Worm (Caenorhabditis elegans) whole organism, mixed stage, embryonic: Measurements from ENCODE around the gene algn-3.

Source experiments
- M03D4.4 ChIP-seq: sonication (generic microtip); optimal IDR thresholded peaks from 2 replicates; lab custom pipeline; 2017; ENCODE audit warnings: mild to moderate bottlenecking, missing genetic modification characterization, missing compliant biosample characterization
- bed-3 ChIP-seq: fragments of 200-800 bp; sonication (Bioruptor generic); optimal IDR thresholded peaks from 3 replicates; lab custom pipeline; 2018; ENCODE audit warnings: mild to moderate bottlenecking, missing genetic modification characterization, moderate library complexity, missing compliant biosample characterization
- blmp-1 ChIP-seq: fragments of 150-350 bp; optimal IDR thresholded peaks from 2 replicates; lab custom pipeline; 2014; ENCODE audit warnings: missing biosample characterization, missing genetic modification characterization
- ceh-39 ChIP-seq: fragments of 150-350 bp; optimal IDR thresholded peaks from 2 replicates; lab custom pipeline; 2014; ENCODE audit warnings: missing biosample characterization, missing genetic modification characterization
- ceh-43 ChIP-seq: fragments of 200-800 bp; sonication (Bioruptor generic); optimal IDR thresholded peaks from 2 replicates; lab custom pipeline; 2018; ENCODE audit warnings: mild to moderate bottlenecking, missing genetic modification characterization, moderate library complexity, missing compliant biosample characterization
- ceh-83 ChIP-seq: fragments of 200-800 bp; sonication (Bioruptor generic); optimal IDR thresholded peaks from 2 replicates; lab custom pipeline; 2018; ENCODE audit warnings: mild to moderate bottlenecking, missing genetic modification characterization, missing compliant biosample characterization
- ces-1 ChIP-seq: fragments of 150-350 bp; optimal IDR thresholded peaks from 2 replicates; lab custom pipeline; 2014; ENCODE audit warnings: missing biosample characterization, missing genetic modification reagents, missing genetic modification characterization
- cnd-1 ChIP-seq: fragments of 200-800 bp; sonication (Bioruptor generic); optimal IDR thresholded peaks from 2 replicates; lab custom pipeline; 2018; ENCODE audit warnings: mild to moderate bottlenecking, missing genetic modification characterization, missing compliant biosample characterization
- elt-1 ChIP-seq: sonication (generic microtip); optimal IDR thresholded peaks from 2 replicates; lab custom pipeline; 2017; ENCODE audit warnings: missing genetic modification characterization, mild to moderate bottlenecking, missing compliant biosample characterization, antibody characterized with exemption, moderate library complexity, borderline replicate concordance; ENCODE audit not compliant: insufficient read depth
- flh-1 ChIP-seq: fragments of 200-800 bp; sonication (Bioruptor generic); optimal IDR thresholded peaks from 2 replicates; lab custom pipeline; 2018; ENCODE audit warnings: mild to moderate bottlenecking, missing genetic modification characterization, moderate library complexity, missing compliant biosample characterization
- ham-2 ChIP-seq: fragments of 200-800 bp; sonication (Bioruptor generic); optimal IDR thresholded peaks from 2 replicates; lab custom pipeline; 2018; ENCODE audit warnings: mild to moderate bottlenecking, missing genetic modification characterization, missing compliant biosample characterization
- hlh-1 ChIP-seq: fragments of 150-350 bp; optimal IDR thresholded peaks from 2 replicates; lab custom pipeline; 2014; ENCODE audit warnings: missing biosample characterization, missing genetic modification reagents, missing genetic modification characterization
- lin-13 ChIP-seq: fragments of 150-350 bp; optimal IDR thresholded peaks from 2 replicates; lab custom pipeline; 2014; ENCODE audit warnings: missing biosample characterization, missing genetic modification characterization
- lin-32 ChIP-seq: fragments of 200-800 bp; sonication (Bioruptor generic); optimal IDR thresholded peaks from 2 replicates; lab custom pipeline; 2018; ENCODE audit warnings: mild to moderate bottlenecking, missing genetic modification characterization, missing compliant biosample characterization
- lsy-2 ChIP-seq: fragments of 150-350 bp; optimal IDR thresholded peaks from 2 replicates; lab custom pipeline; 2014; ENCODE audit warnings: missing biosample characterization, missing genetic modification characterization
- mep-1 ChIP-seq: fragments of 150-350 bp; optimal IDR thresholded peaks from 2 replicates; lab custom pipeline; 2017; ENCODE audit warnings: missing biosample characterization, missing genetic modification reagents, missing genetic modification characterization, inconsistent platforms
- mls-2 ChIP-seq: sonication (generic microtip); optimal IDR thresholded peaks from 2 replicates; lab custom pipeline; 2016; ENCODE audit warnings: mild to moderate bottlenecking, missing genetic modification characterization, moderate library complexity, missing compliant biosample characterization
- nhr-12 ChIP-seq: fragments of 150-350 bp; optimal IDR thresholded peaks from 2 replicates; lab custom pipeline; 2014; ENCODE audit warnings: missing biosample characterization, missing genetic modification characterization
- nhr-2 ChIP-seq: fragments of 150-350 bp; optimal IDR thresholded peaks from 2 replicates; lab custom pipeline; 2014; ENCODE audit warnings: missing biosample characterization, missing genetic modification characterization
- nhr-237 ChIP-seq: fragments of 150-350 bp; optimal IDR thresholded peaks from 2 replicates; lab custom pipeline; 2014; ENCODE audit warnings: missing biosample characterization, missing genetic modification characterization
- nhr-28 ChIP-seq: fragments of 150-350 bp; optimal IDR thresholded peaks from 2 replicates; lab custom pipeline; 2014; ENCODE audit warnings: missing biosample characterization, missing genetic modification characterization
- nhr-76 ChIP-seq: sonication (generic microtip); optimal IDR thresholded peaks from 2 replicates; lab custom pipeline; 2017; ENCODE audit warnings: missing biosample characterization, missing genetic modification characterization
- pha-4 ChIP-seq: fragments of 150-350 bp; optimal IDR thresholded peaks from 2 replicates; lab custom pipeline; 2018; ENCODE audit warnings: missing biosample characterization, missing genetic modification reagents, missing genetic modification characterization
- sem-2 ChIP-seq: fragments of 200-800 bp; sonication (Bioruptor generic); optimal IDR thresholded peaks from 2 replicates; lab custom pipeline; 2018; ENCODE audit warnings: mild to moderate bottlenecking, missing genetic modification characterization, missing compliant biosample characterization
- snpc-4 ChIP-seq: fragments of 150-350 bp; optimal IDR thresholded peaks from 2 replicates; lab custom pipeline; 2014; ENCODE audit warnings: missing biosample characterization, missing genetic modification characterization
- sptf-1 ChIP-seq: sonication (generic microtip); optimal IDR thresholded peaks from 2 replicates; lab custom pipeline; 2017; ENCODE audit warnings: mild to moderate bottlenecking, missing genetic modification characterization, moderate library complexity, missing compliant biosample characterization
- tbx-8 ChIP-seq: fragments of 200-800 bp; sonication (Bioruptor generic); optimal IDR thresholded peaks from 2 replicates; lab custom pipeline; 2018; ENCODE audit warnings: mild to moderate bottlenecking, missing genetic modification characterization, moderate library complexity, missing compliant biosample characterization
- unc-120 ChIP-seq: sonication (generic microtip); optimal IDR thresholded peaks from 2 replicates; lab custom pipeline; 2017; ENCODE audit warnings: missing genetic modification characterization, missing compliant biosample characterization; ENCODE audit not compliant: poor library complexity, severe bottlenecking
- unc-39 ChIP-seq: fragments of 150-350 bp; optimal IDR thresholded peaks from 2 replicates; lab custom pipeline; 2014; ENCODE audit warnings: missing biosample characterization, missing genetic modification characterization
- unc-62 ChIP-seq: fragments of 150-350 bp; optimal IDR thresholded peaks from 2 replicates; lab custom pipeline; 2014; ENCODE audit warnings: missing biosample characterization, missing genetic modification reagents, missing genetic modification characterization
- ztf-11 ChIP-seq: fragments of 150-350 bp; optimal IDR thresholded peaks from 2 replicates; lab custom pipeline; 2014; ENCODE audit warnings: missing biosample characterization, missing genetic modification characterization

Gene algn-3

DNA sequence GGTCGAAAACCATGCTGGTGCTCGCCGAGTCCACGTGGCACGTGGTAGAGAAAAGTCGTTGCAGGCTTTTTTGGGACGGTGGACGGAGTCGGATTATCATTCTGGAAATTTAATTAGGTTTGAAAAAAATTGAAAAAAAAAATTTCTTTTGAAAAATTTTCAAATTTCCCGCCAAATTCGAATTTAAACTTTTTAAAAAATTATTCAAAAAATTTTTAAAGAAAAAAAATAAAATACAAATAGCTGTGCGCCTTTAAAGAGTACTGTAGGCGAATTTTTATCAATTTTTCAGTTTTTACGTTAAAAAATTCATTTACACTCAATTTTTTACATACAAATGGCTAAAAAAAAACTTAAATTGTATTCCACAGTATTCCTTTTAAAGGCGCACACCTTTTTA, 5.8 kb downstream of the algn-3 start, which contains the start of gene K09E4.3:
Gene K09E4.3, minus strand, starts transcription at position 101 of the 400 bp plus-strand sequence.
- TF ChIP-seq elt-1 (no peak), flh-1 (GFP tag; lab: Kevin White, UChicago) (no peak), ceh-43 (GFP tag; lab: Kevin White, UChicago) (no peak), ztf-11 (tag; lab: Kevin White, UChicago) (no peak), pha-4 (no peak), lsy-2 (no peak), M03D4.4 (tag; lab: Kevin White, UChicago) (no peak), nhr-237 (tag; lab: Kevin White, UChicago) (no peak), snpc-4 (tag; lab: Kevin White, UChicago) (no peak), nhr-12 (tag; lab: Kevin White, UChicago) (no peak), unc-62 (no peak), ceh-83 (no peak), unc-120 (tag; lab: Kevin White, UChicago) (no peak), cnd-1 (tag; lab: Kevin White, UChicago) (no peak), mep-1 (tag; lab: Kevin White, UChicago) (no peak), tbx-8 (GFP tag; lab: Kevin White, UChicago) (no peak), nhr-28 (tag; lab: Kevin White, UChicago) (no peak)

DNA sequence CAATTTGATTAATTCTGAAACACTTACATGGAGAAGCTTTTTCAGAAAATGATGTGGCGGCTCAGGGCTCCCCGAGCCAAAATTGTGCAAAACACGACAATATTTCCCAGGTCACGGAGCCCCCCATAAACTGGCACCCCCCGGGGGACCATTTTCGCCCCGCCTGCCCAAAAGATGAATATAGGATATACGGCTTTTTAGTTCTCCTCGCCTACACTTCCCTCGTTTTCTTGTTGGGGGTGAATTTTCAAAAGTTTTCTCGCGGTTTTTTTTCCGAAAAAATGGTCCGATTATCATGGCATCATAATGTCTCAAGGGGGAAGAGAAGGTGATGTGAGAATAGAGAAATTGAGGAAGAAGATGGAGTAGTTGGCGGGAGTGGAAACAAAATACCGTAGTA, 10.6 kb downstream of the algn-3 start, which contains the start of gene K09E4.4:
Gene K09E4.4, minus strand, starts transcription at position 101 of the 400 bp plus-strand sequence.
- TF ChIP-seq sptf-1 (no peak), unc-62 (no peak), bed-3 (GFP tag; lab: Kevin White, UChicago) (no peak), hlh-1 (tag; lab: Kevin White, UChicago) (no peak), nhr-12 (tag; lab: Kevin White, UChicago) (no peak), ham-2 (GFP tag; lab: Kevin White, UChicago) (no peak)
- TF ChIP-seq, all 35 proteins: peak for 0

DNA sequence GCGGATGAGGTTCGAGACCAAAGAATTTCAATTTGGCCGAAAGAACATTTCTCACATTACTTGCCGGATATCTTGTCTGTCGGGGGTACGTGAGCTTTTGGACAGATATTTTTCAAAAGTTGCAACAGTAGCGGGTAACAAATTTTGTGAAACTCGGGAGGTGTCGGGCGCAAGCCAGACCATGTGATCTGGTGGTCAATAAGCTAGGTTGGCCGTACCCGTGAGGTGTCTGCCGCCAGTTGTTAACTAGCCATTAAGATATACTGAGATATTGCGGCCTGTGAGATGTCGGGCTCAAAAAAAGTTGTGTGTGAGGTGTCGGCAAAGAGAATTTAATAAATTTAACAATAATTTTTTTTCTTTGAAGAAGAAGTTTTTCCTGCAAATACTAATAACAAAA, 14.2 kb downstream of the algn-3 start:
- TF ChIP-seq ham-2 (GFP tag; lab: Kevin White, UChicago): no peak
- TF ChIP-seq elt-1: no peak
- TF ChIP-seq ztf-11 (tag; lab: Kevin White, UChicago): no peak
- TF ChIP-seq pha-4: no peak
- TF ChIP-seq lin-32 (GFP tag; lab: Kevin White, UChicago): no peak

DNA sequence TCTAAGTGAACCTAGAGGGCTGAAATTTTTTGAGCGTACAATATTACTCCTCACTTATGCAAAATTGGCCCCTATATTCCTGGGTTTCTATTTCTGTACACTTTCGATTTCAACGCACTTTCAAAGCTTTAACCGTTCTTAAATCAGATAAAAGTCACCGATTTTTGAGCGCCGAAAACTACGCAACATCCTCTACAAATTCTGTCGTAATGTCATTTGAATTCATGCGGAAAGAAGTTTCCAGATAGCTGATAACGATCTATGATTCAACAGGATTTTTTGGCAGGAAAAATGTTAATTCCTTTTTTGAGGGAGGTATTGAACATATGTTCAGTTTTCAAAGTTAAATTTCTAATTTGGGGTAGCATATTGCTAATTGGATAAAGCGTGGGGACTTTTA, 19.8 kb downstream of the algn-3 start:
- TF ChIP-seq cnd-1 (tag; lab: Kevin White, UChicago): no peak
- no peak for TF ChIP-seq unc-39
- no peak for TF ChIP-seq lin-13 (tag; lab: Kevin White, UChicago)
- no peak for TF ChIP-seq M03D4.4 (tag; lab: Kevin White, UChicago)
- no peak for TF ChIP-seq pha-4
- TF ChIP-seq unc-62: no peak
- no peak for TF ChIP-seq tbx-8 (GFP tag; lab: Kevin White, UChicago)
- no peak for TF ChIP-seq ceh-83
- no peak for TF ChIP-seq lsy-2
- TF ChIP-seq mls-2 (tag; lab: Kevin White, UChicago): no peak
- no peak for TF ChIP-seq mep-1 (tag; lab: Kevin White, UChicago)

DNA sequence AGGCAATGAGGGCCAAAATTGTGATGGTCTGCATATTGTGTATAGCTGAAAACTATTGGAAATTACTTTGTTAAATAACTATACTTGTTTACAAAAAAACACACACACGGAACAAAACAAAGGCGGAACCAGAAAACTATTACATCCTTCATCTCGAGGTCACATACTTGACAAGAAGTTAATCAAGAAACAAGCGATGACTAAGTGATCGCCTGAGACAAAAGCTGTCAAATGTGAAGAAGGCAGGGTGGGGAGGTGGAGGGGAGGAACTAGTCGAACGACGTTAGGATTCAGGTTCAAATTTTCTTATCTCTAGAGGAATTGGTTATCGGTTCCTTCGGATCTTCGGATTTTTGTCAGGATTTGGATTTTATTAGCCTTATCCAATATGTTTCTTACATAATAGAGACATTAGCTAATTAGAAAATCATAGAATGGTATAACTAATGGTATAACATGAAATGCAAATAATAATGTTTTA, 23.4 kb downstream of the algn-3 start, which contains the start of gene cpg-7:
Gene cpg-7, minus strand, starts transcription at position 51 of the 481 bp plus-strand sequence.
- no peak for TF ChIP-seq lin-13 (tag; lab: Kevin White, UChicago)
- TF ChIP-seq sem-2: no peak
- TF ChIP-seq nhr-76 (tag; lab: Kevin White, UChicago): no peak
- TF ChIP-seq elt-1: peak; percentile 55
- no peak for TF ChIP-seq unc-39
- TF ChIP-seq ceh-39: no peak
- TF ChIP-seq unc-120 (tag; lab: Kevin White, UChicago): no peak
- TF ChIP-seq ces-1 (GFP tag; lab: Kevin White, UChicago): no peak

DNA sequence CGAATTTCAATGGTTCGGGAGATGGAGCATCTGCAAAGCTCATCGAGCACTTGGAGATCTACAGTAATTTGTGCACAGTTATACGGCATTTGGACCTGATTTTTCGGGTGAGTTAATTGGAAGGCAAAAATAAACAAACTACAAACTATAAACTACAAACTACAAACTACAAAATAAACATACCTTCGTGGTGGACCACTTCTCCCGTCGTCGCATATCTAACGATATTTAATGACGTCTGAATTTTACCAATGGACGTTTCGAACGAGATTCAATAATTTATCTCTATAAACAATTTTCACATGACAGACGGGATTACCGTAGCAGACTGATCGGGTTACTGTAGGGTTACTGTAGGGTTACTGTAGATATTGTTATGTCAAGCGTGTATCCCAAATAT, 26.5 kb downstream of the algn-3 start:
- TF ChIP-seq lsy-2 (no peak), nhr-237 (tag; lab: Kevin White, UChicago) (no peak), ztf-11 (tag; lab: Kevin White, UChicago) (no peak), unc-39 (no peak), lin-13 (tag; lab: Kevin White, UChicago) (no peak), ces-1 (GFP tag; lab: Kevin White, UChicago) (no peak), blmp-1 (tag; lab: Kevin White, UChicago) (no peak), ceh-83 (no peak), hlh-1 (tag; lab: Kevin White, UChicago) (no peak), pha-4 (no peak), lin-32 (GFP tag; lab: Kevin White, UChicago) (no peak), elt-1 (no peak), sem-2 (no peak), nhr-2 (no peak)
